Worm (Caenorhabditis elegans) whole organism, early embryonic: ENCODE data around the gene glb-10.

Experiments
- B0310.2 ChIP-seq: sonication (generic microtip); optimal IDR thresholded peaks from 2 replicates; lab custom pipeline; 2016; ENCODE audit warnings: mild to moderate bottlenecking, missing genetic modification characterization, missing compliant biosample characterization
- ama-1 ChIP-seq: fragments of 150-350 bp; optimal IDR thresholded peaks from 2 replicates; lab custom pipeline; 2014
- hmbx-1 ChIP-seq: sonication (generic microtip); optimal IDR thresholded peaks from 2 replicates; lab custom pipeline; 2016; ENCODE audit warnings: mild to moderate bottlenecking, missing genetic modification characterization, missing compliant biosample characterization
- pes-1 ChIP-seq: fragments of 200-800 bp; sonication (Bioruptor generic); IDR thresholded peaks from 2 replicates; pipeline ENCODE4 v1.3.6; 2022; ENCODE audit warnings: missing genetic modification reagents, missing genetic modification characterization, missing compliant biosample characterization

- no peak for TF ChIP-seq B0310.2 (tag; lab: Kevin White, UChicago)
- TF ChIP-seq pes-1 = no peak
- TF ChIP-seq ama-1 (lab: Kevin White, UChicago) = no peak
- TF ChIP-seq hmbx-1 (tag; lab: Kevin White, UChicago) = no peak
Measured at ce11 chrII:6273916-6274315, 35.2 kb downstream of the glb-10 start, which contains the start of gene bpl-1.
